Worm (Caenorhabditis elegans): ENCODE measurements around the gene srd-49.

DNA sequence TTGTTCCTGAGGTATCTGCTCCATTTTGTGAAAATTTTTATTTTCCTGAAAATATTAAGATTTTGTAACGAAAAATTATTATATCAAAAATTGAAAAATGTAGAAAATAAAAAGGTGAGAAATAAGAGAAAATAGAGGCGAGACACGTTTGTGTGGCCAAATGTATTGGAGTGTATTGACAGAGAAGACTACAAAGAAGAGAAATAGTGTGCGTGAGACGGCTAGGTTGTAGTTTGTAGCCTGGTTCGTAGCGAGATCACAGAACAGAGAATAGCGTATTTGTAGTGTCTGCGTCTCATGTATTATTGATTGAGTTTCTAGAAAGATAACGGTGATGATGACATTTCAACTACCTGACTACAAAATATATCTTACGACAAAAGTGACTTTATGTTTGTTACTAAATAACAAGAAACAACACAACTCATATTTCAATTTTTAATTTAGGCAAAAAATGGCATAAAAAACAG, 10.4 kb upstream of the srd-49 start, which contains the start of gene nhr-12:
- TF ChIP-seq him-1 (tag; optimal IDR thresholded peaks at IDR 0.05), result no peak
- TF ChIP-seq dao-5 (tag; optimal IDR thresholded peaks at IDR 0.05), result no peak
